Worm (Caenorhabditis elegans) whole organism, L4 larva: Measurements from ENCODE around the gene ugt-8.

Experiments used
- hlh-11 ChIP-seq: fragments of 200-800 bp; sonication (Bioruptor generic); optimal IDR thresholded peaks from 2 replicates; lab custom pipeline; 2018; ENCODE audit warnings: mild to moderate bottlenecking, missing genetic modification characterization, missing compliant biosample characterization
- lin-1 ChIP-seq: fragments of 200-800 bp; sonication (Bioruptor generic); IDR thresholded peaks from 2 replicates; pipeline ENCODE4 v1.3.6; 2022; ENCODE audit warnings: missing genetic modification reagents, missing genetic modification characterization, missing compliant biosample characterization
- lin-15B ChIP-seq: fragments of 150-350 bp; sonication (generic microtip); optimal IDR thresholded peaks from 3 replicates; lab custom pipeline; 2014; ENCODE audit warnings: missing biosample characterization, missing genetic modification characterization
- lsy-2 ChIP-seq, 2 experiments: fragments of 150-350 bp in 1 of 2; sonication (generic microtip) in 1 of 2; optimal IDR thresholded peaks; 2 replicates each; lab custom pipeline; 2014 to 2017; ENCODE audit warnings: missing biosample characterization in 2 of 2, missing genetic modification characterization in 2 of 2
- nhr-237 ChIP-seq: sonication (generic microtip); optimal IDR thresholded peaks from 2 replicates; lab custom pipeline; 2017; ENCODE audit warnings: missing biosample characterization, missing genetic modification characterization
- pha-4 ChIP-seq, 2 experiments: fragments of 150-350 bp in 1 of 2; fragments of 200-800 bp in 1 of 2; sonication (Bioruptor generic) in 1 of 2; IDR thresholded peaks in 1 of 2; optimal IDR thresholded peaks in 1 of 2; 2 replicates each; pipeline versions ENCODE4 v1.3.6 to Lab custom; 2014 to 2022; ENCODE audit warnings: missing genetic modification characterization in 2 of 2, missing genetic modification reagents in 2 of 2, missing biosample characterization in 1 of 2, missing compliant biosample characterization in 1 of 2
- pqm-1 ChIP-seq: sonication (generic microtip); optimal IDR thresholded peaks from 2 replicates; lab custom pipeline; 2017; ENCODE audit warnings: missing biosample characterization, missing genetic modification characterization
- snpc-4 ChIP-seq: fragments of 150-350 bp; optimal IDR thresholded peaks from 2 replicates; lab custom pipeline; 2014; ENCODE audit warnings: missing biosample characterization, missing genetic modification characterization
- unc-62 ChIP-seq, 3 experiments: fragments of 150-350 bp in 1 of 3; sonication (generic microtip); optimal IDR thresholded peaks in 2 of 3; peaks in 1 of 3; 1 replicate in 1 of 3; 2 replicates in 2 of 3; lab custom pipeline; 2014 to 2017; ENCODE audit warnings: missing biosample characterization in 3 of 3, missing genetic modification characterization in 3 of 3, missing genetic modification reagents in 3 of 3, missing genotype in 1 of 3
- zag-1 ChIP-seq: fragments of 150-350 bp; optimal IDR thresholded peaks from 2 replicates; lab custom pipeline; 2014; ENCODE audit warnings: missing biosample characterization, missing genetic modification characterization

DNA sequence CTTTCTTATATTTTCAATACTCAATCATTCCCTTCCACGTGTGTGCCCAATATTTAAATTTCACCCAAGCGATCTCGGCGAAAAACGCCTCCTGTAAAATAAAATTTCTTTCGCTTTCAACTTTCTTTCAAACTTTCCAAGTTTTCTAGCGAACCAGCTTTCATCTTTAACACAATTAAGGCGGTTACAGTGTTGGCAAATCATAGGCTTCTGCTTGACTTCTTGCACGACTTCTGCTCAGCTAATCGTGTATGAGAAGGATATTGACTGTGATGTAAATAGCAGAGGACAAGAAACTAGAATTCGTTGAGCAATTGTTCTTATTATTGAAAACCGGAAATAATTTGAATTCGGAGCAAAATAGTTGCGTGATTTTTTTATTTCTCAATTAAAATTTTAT is 12.4 kb upstream of the ugt-8 start:
- TF ChIP-seq unc-62 (GFP tag; optimal IDR thresholded peaks at IDR 0.05 in 1 of 2; lab: Kevin White, UChicago) = no peak
- TF ChIP-seq unc-62 (tag; optimal IDR thresholded peaks at IDR 0.05; lab: Kevin White, UChicago) = no peak
- TF ChIP-seq snpc-4 = no peak
- TF ChIP-seq lin-15B (tag; lab: Kevin White, UChicago) = no peak
- TF ChIP-seq lsy-2 (tag; optimal IDR thresholded peaks at IDR 0.05; lab: Kevin White, UChicago) = no peak
- no peak for TF ChIP-seq lin-1 (GFP tag; lab: Robert Waterston, UW)
- no peak for TF ChIP-seq pha-4 (GFP tag; IDR thresholded peaks at IDR 0.05; lab: Robert Waterston, UW)
- TF ChIP-seq pha-4 (tag; optimal IDR thresholded peaks at IDR 0.05; lab: Kevin White, UChicago) = no peak
- no peak for TF ChIP-seq nhr-237 (tag; lab: Kevin White, UChicago)
- TF ChIP-seq zag-1 (tag; lab: Kevin White, UChicago) = no peak
- no peak for TF ChIP-seq hlh-11 (tag; lab: Kevin White, UChicago)
- TF ChIP-seq pqm-1 (tag; lab: Kevin White, UChicago) = no peak
